Worm (Caenorhabditis elegans) whole organism, L4 larva: ENCODE results near the gene K09E2.2.

Source experiments
- D1046.2 ChIP-seq: fragments of 200-800 bp; sonication (Bioruptor generic); IDR thresholded peaks from 2 replicates; pipeline ENCODE4 v1.3.6; 2022; ENCODE audit warnings: missing genetic modification characterization, missing compliant biosample characterization
- F10B5.3 ChIP-seq: sonication (generic microtip); optimal IDR thresholded peaks from 2 replicates; lab custom pipeline; 2016; ENCODE audit warnings: mild to moderate bottlenecking, missing genetic modification characterization, missing compliant biosample characterization
- F44E2.7 ChIP-seq: fragments of 200-800 bp; sonication (Bioruptor generic); IDR thresholded peaks from 2 replicates; pipeline ENCODE4 v2.1.2; 2022; ENCODE audit warnings: missing genetic modification characterization, missing compliant biosample characterization
- Y5F2A.4 ChIP-seq: fragments of 200-800 bp; sonication (Bioruptor generic); optimal IDR thresholded peaks from 2 replicates; lab custom pipeline; 2018; ENCODE audit warnings: mild to moderate bottlenecking, missing genetic modification characterization, missing compliant biosample characterization
- ZK337.2 ChIP-seq: fragments of 200-800 bp; sonication (Bioruptor generic); IDR thresholded peaks from 2 replicates; pipeline ENCODE4 v1.3.6; 2022; ENCODE audit warnings: missing genetic modification reagents, missing genetic modification characterization, missing compliant biosample characterization
- aly-2 ChIP-seq: sonication (generic microtip); optimal IDR thresholded peaks from 2 replicates; lab custom pipeline; 2018; ENCODE audit warnings: missing biosample characterization, missing genetic modification characterization
- ama-1 ChIP-seq: fragments of 150-350 bp; optimal IDR thresholded peaks from 2 replicates; lab custom pipeline; 2014; ENCODE audit warnings: inconsistent platforms, mixed read lengths
- attf-4 ChIP-seq: sonication (generic microtip); optimal IDR thresholded peaks from 3 replicates; lab custom pipeline; 2017; ENCODE audit warnings: missing biosample characterization, missing genetic modification characterization
- ceh-32 ChIP-seq: sonication (generic microtip); optimal IDR thresholded peaks from 2 replicates; lab custom pipeline; 2016; ENCODE audit warnings: mild to moderate bottlenecking, missing genetic modification characterization, missing compliant biosample characterization; ENCODE audit not compliant: poor library complexity
- ceh-82 ChIP-seq: sonication (generic microtip); optimal IDR thresholded peaks from 2 replicates; lab custom pipeline; 2017; ENCODE audit warnings: missing biosample characterization, missing genetic modification characterization
- daf-16 ChIP-seq, 3 experiments: sonication (generic microtip); optimal IDR thresholded peaks; 2 replicates each; lab custom pipeline; 2016 to 2017; ENCODE audit warnings: missing genetic modification characterization in 3 of 3, missing genetic modification reagents in 3 of 3, mild to moderate bottlenecking in 2 of 3, missing compliant biosample characterization in 2 of 3, missing biosample characterization in 1 of 3, moderate library complexity in 1 of 3
- daf-19 ChIP-seq: fragments of 200-800 bp; sonication (Bioruptor generic); conservative IDR thresholded peaks from 2 replicates; pipeline ENCODE4 v1.3.6; 2022; ENCODE audit warnings: missing genetic modification characterization, missing compliant biosample characterization
- daf-8 ChIP-seq: fragments of 200-800 bp; sonication (Bioruptor generic); IDR thresholded peaks from 2 replicates; pipeline ENCODE4 v1.3.6; 2022; ENCODE audit warnings: missing genetic modification characterization, missing compliant biosample characterization
- dmd-6 ChIP-seq: fragments of 200-800 bp; sonication (Bioruptor generic); IDR thresholded peaks from 2 replicates; pipeline ENCODE4 v1.3.6; 2022; ENCODE audit warnings: missing genetic modification reagents, missing genetic modification characterization, missing compliant biosample characterization
- dmd-8 ChIP-seq: fragments of 200-800 bp; sonication (Bioruptor generic); IDR thresholded peaks from 2 replicates; pipeline ENCODE4 v1.3.6; 2022; ENCODE audit warnings: missing genetic modification characterization, missing compliant biosample characterization
- dpl-1 ChIP-seq: fragments of 150-350 bp; optimal IDR thresholded peaks from 2 replicates; lab custom pipeline; 2014; ENCODE audit warnings: missing biosample characterization, missing genetic modification reagents, missing genetic modification characterization
- dve-1 ChIP-seq: sonication (generic microtip); optimal IDR thresholded peaks from 2 replicates; lab custom pipeline; 2017; ENCODE audit warnings: antibody characterized with exemption, mild to moderate bottlenecking, missing genetic modification characterization, missing compliant biosample characterization; ENCODE audit not compliant: insufficient read depth
- egl-43 ChIP-seq: fragments of 200-800 bp; sonication (Bioruptor generic); IDR thresholded peaks from 2 replicates; pipeline ENCODE4 v1.3.6; 2022; ENCODE audit warnings: missing genetic modification reagents, missing genetic modification characterization, missing compliant biosample characterization
- hlh-11 ChIP-seq: fragments of 200-800 bp; sonication (Bioruptor generic); optimal IDR thresholded peaks from 2 replicates; lab custom pipeline; 2018; ENCODE audit warnings: mild to moderate bottlenecking, missing genetic modification characterization, missing compliant biosample characterization
- hlh-30 ChIP-seq: sonication (generic microtip); optimal IDR thresholded peaks from 2 replicates; lab custom pipeline; 2017; ENCODE audit warnings: antibody characterized with exemption, mild to moderate bottlenecking, missing genetic modification characterization, missing compliant biosample characterization; ENCODE audit not compliant: insufficient read depth
- jun-1 ChIP-seq: fragments of 150-350 bp; optimal IDR thresholded peaks from 2 replicates; lab custom pipeline; 2014; ENCODE audit warnings: missing biosample characterization, missing genetic modification reagents, missing genetic modification characterization
- lin-15B ChIP-seq: fragments of 150-350 bp; sonication (generic microtip); optimal IDR thresholded peaks from 3 replicates; lab custom pipeline; 2014; ENCODE audit warnings: missing biosample characterization, missing genetic modification characterization
- lin-39 ChIP-seq: fragments of 150-350 bp; optimal IDR thresholded peaks from 2 replicates; lab custom pipeline; 2014; ENCODE audit warnings: missing biosample characterization, missing genetic modification reagents, missing genetic modification characterization
- lsy-2 ChIP-seq, 2 experiments: fragments of 150-350 bp in 1 of 2; sonication (generic microtip) in 1 of 2; optimal IDR thresholded peaks; 2 replicates each; lab custom pipeline; 2014 to 2017; ENCODE audit warnings: missing biosample characterization in 2 of 2, missing genetic modification characterization in 2 of 2
- mdl-1 ChIP-seq, 2 experiments: fragments of 150-350 bp in 1 of 2; sonication (generic microtip) in 1 of 2; optimal IDR thresholded peaks; 2 replicates each; lab custom pipeline; 2014 to 2017; ENCODE audit warnings: missing biosample characterization in 2 of 2, missing genetic modification characterization in 2 of 2
- mep-1 ChIP-seq: fragments of 150-350 bp; sonication (generic microtip); optimal IDR thresholded peaks from 3 replicates; lab custom pipeline; 2014; ENCODE audit warnings: missing biosample characterization, missing genetic modification characterization
- mxl-2 ChIP-seq: fragments of 200-800 bp; sonication (Bioruptor generic); conservative IDR thresholded peaks from 2 replicates; pipeline ENCODE4 v1.3.6; 2022; ENCODE audit warnings: missing genetic modification reagents, missing genetic modification characterization, missing compliant biosample characterization
- mxl-3 ChIP-seq: fragments of 200-800 bp; sonication (Bioruptor generic); optimal IDR thresholded peaks from 2 replicates; lab custom pipeline; 2018; ENCODE audit warnings: mild to moderate bottlenecking, missing genetic modification characterization, missing compliant biosample characterization
- nhr-10 ChIP-seq: fragments of 150-350 bp; optimal IDR thresholded peaks from 2 replicates; lab custom pipeline; 2014; ENCODE audit warnings: missing biosample characterization, missing genetic modification characterization
- nhr-25 ChIP-seq: sonication (generic microtip); optimal IDR thresholded peaks from 2 replicates; lab custom pipeline; 2017; ENCODE audit warnings: missing genetic modification characterization, mild to moderate bottlenecking, missing compliant biosample characterization, antibody characterized with exemption, moderate library complexity, borderline replicate concordance; ENCODE audit not compliant: insufficient read depth
- nhr-28 ChIP-seq: fragments of 150-350 bp; optimal IDR thresholded peaks from 2 replicates; lab custom pipeline; 2014; ENCODE audit warnings: missing biosample characterization, missing genetic modification characterization
- nhr-42 ChIP-seq: fragments of 200-800 bp; sonication (Bioruptor generic); IDR thresholded peaks from 2 replicates; pipeline ENCODE4 v1.3.6; 2022; ENCODE audit warnings: missing genetic modification characterization, missing compliant biosample characterization
- pha-4 ChIP-seq, 2 experiments: fragments of 150-350 bp in 1 of 2; fragments of 200-800 bp in 1 of 2; sonication (Bioruptor generic) in 1 of 2; IDR thresholded peaks in 1 of 2; optimal IDR thresholded peaks in 1 of 2; 2 replicates each; pipeline versions ENCODE4 v1.3.6 to Lab custom; 2014 to 2022; ENCODE audit warnings: missing genetic modification characterization in 2 of 2, missing genetic modification reagents in 2 of 2, missing biosample characterization in 1 of 2, missing compliant biosample characterization in 1 of 2
- php-3 ChIP-seq: fragments of 200-800 bp; sonication (Bioruptor generic); IDR thresholded peaks from 2 replicates; pipeline ENCODE4 v1.3.6; 2022; ENCODE audit warnings: missing genetic modification reagents, missing genetic modification characterization, missing compliant biosample characterization
- pqm-1 ChIP-seq: sonication (generic microtip); optimal IDR thresholded peaks from 2 replicates; lab custom pipeline; 2017; ENCODE audit warnings: missing biosample characterization, missing genetic modification characterization
- snpc-4 ChIP-seq: fragments of 150-350 bp; optimal IDR thresholded peaks from 2 replicates; lab custom pipeline; 2014; ENCODE audit warnings: missing biosample characterization, missing genetic modification characterization
- spr-1 ChIP-seq: sonication (generic microtip); optimal IDR thresholded peaks from 2 replicates; lab custom pipeline; 2016; ENCODE audit warnings: mild to moderate bottlenecking, missing genetic modification characterization, missing compliant biosample characterization
- tra-1 ChIP-seq: fragments of 200-800 bp; sonication (Bioruptor generic); IDR thresholded peaks from 2 replicates; pipeline ENCODE4 v1.3.6; 2022; ENCODE audit warnings: missing genetic modification reagents, missing genetic modification characterization, missing compliant biosample characterization
- unc-62 ChIP-seq, 3 experiments: fragments of 150-350 bp in 1 of 3; sonication (generic microtip); optimal IDR thresholded peaks in 2 of 3; peaks in 1 of 3; 1 replicate in 1 of 3; 2 replicates in 2 of 3; lab custom pipeline; 2014 to 2017; ENCODE audit warnings: missing biosample characterization in 3 of 3, missing genetic modification characterization in 3 of 3, missing genetic modification reagents in 3 of 3, missing genotype in 1 of 3
- zfp-3 ChIP-seq: fragments of 200-800 bp; sonication (Bioruptor generic); conservative IDR thresholded peaks from 2 replicates; pipeline ENCODE4 v1.3.6; 2022; ENCODE audit warnings: missing genetic modification reagents, missing genetic modification characterization, missing compliant biosample characterization

K09E2.2 gene

ce11 chrX:8719888-8720287, 47.0 kb downstream of the K09E2.2 start:
- TF ChIP-seq tra-1 (GFP tag; lab: Robert Waterston, UW) = no peak
- peak; percentile 83 for TF ChIP-seq dmd-6 (GFP tag; lab: Robert Waterston, UW)
- no peak for TF ChIP-seq daf-16 (GFP tag; optimal IDR thresholded peaks at IDR 0.05; lab: Kevin White, UChicago)
- peak; percentile 88 for TF ChIP-seq daf-16 (tag; optimal IDR thresholded peaks at IDR 0.05; lab: Kevin White, UChicago)
- peak in 1 of 2 experiments; percentile 9 for TF ChIP-seq mdl-1 (tag; optimal IDR thresholded peaks at IDR 0.05; lab: Kevin White, UChicago)
- TF ChIP-seq hlh-30 = peak; percentile 45
- TF ChIP-seq hlh-11 (tag; lab: Kevin White, UChicago) = peak; percentile 50
- no peak for TF ChIP-seq lsy-2 (tag; optimal IDR thresholded peaks at IDR 0.05; lab: Kevin White, UChicago)
- TF ChIP-seq php-3 (GFP tag; lab: Robert Waterston, UW) = peak; percentile 81
- TF ChIP-seq F10B5.3 (tag; lab: Kevin White, UChicago) = no peak
- TF ChIP-seq mep-1 (tag; lab: Kevin White, UChicago) = peak; percentile 25
- peak; percentile 93 for TF ChIP-seq dve-1
- peak in 1 of 2 experiments; percentile 35 for TF ChIP-seq unc-62 (GFP tag; optimal IDR thresholded peaks at IDR 0.05 in 1 of 2; lab: Kevin White, UChicago)
- no peak for TF ChIP-seq unc-62 (tag; optimal IDR thresholded peaks at IDR 0.05; lab: Kevin White, UChicago)
- no peak for TF ChIP-seq F44E2.7 (GFP tag; lab: Robert Waterston, UW)
- TF ChIP-seq nhr-28 = peak; percentile 59
- peak; percentile 9 for TF ChIP-seq pqm-1 (tag; lab: Kevin White, UChicago)
- TF ChIP-seq, all 104 proteins: peak for 11

- TF ChIP-seq mxl-2 (no peak), daf-16 (GFP tag; optimal IDR thresholded peaks at IDR 0.05; lab: Kevin White, UChicago) (no peak), daf-16 (tag; optimal IDR thresholded peaks at IDR 0.05; lab: Kevin White, UChicago) (no peak), daf-19 (no peak), zfp-3 (GFP tag; lab: Robert Waterston, UW) (no peak), nhr-10 (tag; lab: Kevin White, UChicago) (no peak), jun-1 (no peak), nhr-42 (GFP tag; lab: Robert Waterston, UW) (no peak), lin-15B (no peak), mdl-1 (tag; optimal IDR thresholded peaks at IDR 0.05; lab: Kevin White, UChicago) (no peak), pha-4 (GFP tag; IDR thresholded peaks at IDR 0.05; lab: Robert Waterston, UW) (no peak), pha-4 (tag; optimal IDR thresholded peaks at IDR 0.05; lab: Kevin White, UChicago) (no peak), spr-1 (no peak), lin-39 (tag; lab: Kevin White, UChicago) (no peak), D1046.2 (no peak), pqm-1 (tag; lab: Kevin White, UChicago) (no peak), mxl-3 (GFP tag; lab: Kevin White, UChicago) (no peak), aly-2 (tag; lab: Kevin White, UChicago) (no peak), ceh-32 (tag; lab: Kevin White, UChicago) (no peak), dpl-1 (no peak)
Measured at ce11 chrX:8720658-8721057, 47.8 kb downstream of the K09E2.2 start, which contains the start of gene F53A9.9. F53A9.9 (minus strand) TSS chrX:8720758.

DNA sequence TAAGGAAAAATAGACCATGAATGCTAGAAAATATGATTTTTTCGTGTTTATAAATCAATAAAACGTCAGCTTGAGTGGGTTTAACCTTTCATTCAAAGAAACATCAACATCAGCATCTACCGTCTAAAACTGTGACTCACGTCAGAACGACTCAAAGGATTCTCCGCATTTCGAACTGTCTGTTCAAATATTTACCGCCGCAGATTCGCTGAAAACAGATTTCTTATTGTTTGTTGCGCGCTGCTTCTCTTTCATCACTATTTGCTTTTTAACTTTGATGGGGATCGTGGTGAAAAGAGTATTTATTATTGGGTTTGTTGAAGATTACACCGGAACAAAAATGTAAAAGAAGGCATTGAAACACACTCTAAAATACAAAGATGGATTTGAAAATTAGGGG, 48.4 kb downstream of the K09E2.2 start:
- TF ChIP-seq pha-4 (GFP tag; IDR thresholded peaks at IDR 0.05; lab: Robert Waterston, UW) (no peak), pha-4 (tag; optimal IDR thresholded peaks at IDR 0.05; lab: Kevin White, UChicago) (peak; percentile 48), daf-8 (GFP tag; lab: Robert Waterston, UW) (no peak), ceh-32 (tag; lab: Kevin White, UChicago) (no peak), attf-4 (tag; lab: Kevin White, UChicago) (no peak), nhr-25 (no peak), snpc-4 (tag; lab: Kevin White, UChicago) (no peak), dmd-8 (GFP tag; lab: Robert Waterston, UW) (no peak), ZK337.2 (GFP tag; lab: Robert Waterston, UW) (no peak), egl-43 (GFP tag; lab: Robert Waterston, UW) (no peak), Y5F2A.4 (no peak), ama-1 (no peak), daf-16 (GFP tag; optimal IDR thresholded peaks at IDR 0.05; lab: Kevin White, UChicago) (no peak), daf-16 (tag; optimal IDR thresholded peaks at IDR 0.05; lab: Kevin White, UChicago) (no peak), unc-62 (GFP tag; optimal IDR thresholded peaks at IDR 0.05 in 1 of 2; lab: Kevin White, UChicago) (peak in 1 of 2 experiments; percentile 22), unc-62 (tag; optimal IDR thresholded peaks at IDR 0.05; lab: Kevin White, UChicago) (no peak), ceh-82 (tag; lab: Kevin White, UChicago) (no peak)
